Worm (Caenorhabditis elegans): Measurements from ENCODE around the gene best-19.

The best-19 gene

DNA sequence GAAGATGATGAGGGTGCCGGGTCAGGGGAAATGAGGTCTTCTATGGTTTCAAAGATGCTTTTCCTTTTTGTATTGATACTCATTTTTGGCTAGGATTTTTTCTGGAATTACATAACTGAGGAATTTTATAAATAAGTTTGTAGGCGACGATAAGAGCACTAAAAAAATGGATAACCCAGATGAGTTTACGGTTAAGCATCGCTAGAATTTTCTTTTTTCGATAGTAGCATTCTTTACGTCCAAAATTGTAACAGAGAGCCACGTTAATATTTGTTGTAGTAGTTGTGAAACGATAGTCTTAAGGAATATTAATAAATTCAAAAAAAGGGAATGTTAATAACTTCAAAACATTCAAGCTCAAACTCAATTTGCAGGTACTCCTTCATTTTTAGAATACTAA is 30.2 kb downstream of the best-19 start, which contains the start of gene snai-1:
Gene snai-1 (minus strand): TSS at position 101 of the 400 bp plus-strand sequence.
- no peak for TF ChIP-seq ztf-29 (GFP tag; IDR thresholded peaks at IDR 0.05)
- TF ChIP-seq tab-1 (GFP tag; IDR thresholded peaks at IDR 0.05): no peak
- TF ChIP-seq T22C8.4 (GFP tag; IDR thresholded peaks at IDR 0.05): no peak
- TF ChIP-seq ztf-23 (GFP tag; IDR thresholded peaks at IDR 0.05): no peak
- TF ChIP-seq cog-1 (tag; optimal IDR thresholded peaks at IDR 0.05): no peak

DNA sequence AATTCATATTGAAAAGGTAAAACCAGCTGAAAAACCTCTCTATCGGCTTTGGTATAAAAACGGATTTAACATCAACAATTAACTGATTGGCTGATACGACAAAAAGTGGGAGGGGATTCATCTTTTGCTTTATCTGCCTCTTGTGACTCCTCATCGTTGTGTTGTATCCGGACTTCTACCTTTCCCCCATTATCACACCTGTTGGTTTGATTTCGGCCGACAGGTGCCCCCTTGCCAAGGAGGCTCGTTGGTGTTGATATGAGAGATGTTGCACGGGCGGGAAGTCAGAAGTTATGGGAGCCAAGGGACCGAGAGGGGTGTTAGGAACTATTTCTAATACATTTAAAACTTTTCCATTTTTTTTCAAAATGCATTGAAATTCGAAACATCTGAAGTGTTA is 31.0 kb downstream of the best-19 start:
- no peak for TF ChIP-seq T22C8.4 (GFP tag; IDR thresholded peaks at IDR 0.05)
- no peak for TF ChIP-seq ztf-23 (GFP tag; IDR thresholded peaks at IDR 0.05)

DNA sequence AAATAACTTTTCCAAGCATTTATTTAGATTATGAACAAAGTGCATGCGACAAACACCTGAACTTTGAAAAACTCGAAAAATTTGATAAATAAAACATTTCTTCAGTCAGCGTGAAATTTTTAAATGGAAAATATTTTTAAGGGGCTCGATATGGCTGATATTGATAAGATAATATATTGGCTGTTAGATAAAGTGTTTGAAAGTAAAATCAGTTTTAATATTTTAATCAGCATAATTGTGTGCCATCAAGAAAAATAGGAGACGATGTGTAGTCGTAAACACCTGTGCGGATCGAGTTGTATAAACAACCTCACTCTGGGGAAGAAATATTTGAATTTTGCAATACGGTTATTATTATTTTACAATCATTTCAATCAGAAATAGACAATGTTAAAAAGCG is 36.2 kb downstream of the best-19 start:
- no peak for TF ChIP-seq tab-1 (GFP tag; IDR thresholded peaks at IDR 0.05)
- no peak for TF ChIP-seq ref-1 (GFP tag; conservative IDR thresholded peaks at IDR 0.05)
- no peak for TF ChIP-seq med-1 (GFP tag; optimal IDR thresholded peaks at IDR 0.05; ENCODE audit: insufficient read depth)
- TF ChIP-seq ztf-29 (GFP tag; IDR thresholded peaks at IDR 0.05): no peak
- no peak for TF ChIP-seq flt-1 (GFP tag; IDR thresholded peaks at IDR 0.05)
- no peak for TF ChIP-seq T22C8.4 (GFP tag; IDR thresholded peaks at IDR 0.05)
- TF ChIP-seq klf-2 (GFP tag; conservative IDR thresholded peaks at IDR 0.05): no peak
- TF ChIP-seq ztf-23 (GFP tag; IDR thresholded peaks at IDR 0.05): no peak
- TF ChIP-seq cog-1 (tag; optimal IDR thresholded peaks at IDR 0.05): no peak

DNA sequence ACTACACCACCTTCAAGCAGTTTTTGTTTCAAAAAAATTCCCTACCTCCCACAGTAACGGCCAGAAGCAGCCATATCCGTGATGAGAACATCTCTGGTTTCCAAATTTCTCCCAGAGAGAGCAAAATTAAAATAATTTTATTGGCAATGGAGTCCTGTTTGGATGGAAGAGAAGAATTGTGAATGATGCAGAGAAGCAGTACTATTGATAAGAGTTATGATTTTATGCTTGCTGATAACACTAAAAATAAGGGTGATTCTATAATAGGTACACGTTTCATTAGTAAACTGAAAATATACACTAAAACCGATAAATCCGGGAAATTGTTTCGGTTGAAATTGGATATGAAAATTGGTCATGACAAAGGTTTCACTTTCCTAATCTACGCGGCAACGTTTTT is 36.9 kb downstream of the best-19 start, which contains the start of gene dsc-4:
Gene dsc-4 (minus strand): TSS at position 165 of the 400 bp plus-strand sequence.
- TF ChIP-seq ref-1 (GFP tag; conservative IDR thresholded peaks at IDR 0.05): no peak
- TF ChIP-seq T22C8.4 (GFP tag; IDR thresholded peaks at IDR 0.05): no peak
- TF ChIP-seq ztf-23 (GFP tag; IDR thresholded peaks at IDR 0.05): no peak
- TF ChIP-seq cog-1 (tag; optimal IDR thresholded peaks at IDR 0.05): no peak
- no peak for TF ChIP-seq klf-2 (GFP tag; conservative IDR thresholded peaks at IDR 0.05)
- TF ChIP-seq flt-1 (GFP tag; IDR thresholded peaks at IDR 0.05): no peak
- no peak for TF ChIP-seq ztf-29 (GFP tag; IDR thresholded peaks at IDR 0.05)
- TF ChIP-seq med-1 (GFP tag; optimal IDR thresholded peaks at IDR 0.05; ENCODE audit: insufficient read depth): no peak
- no peak for TF ChIP-seq tab-1 (GFP tag; IDR thresholded peaks at IDR 0.05)

DNA sequence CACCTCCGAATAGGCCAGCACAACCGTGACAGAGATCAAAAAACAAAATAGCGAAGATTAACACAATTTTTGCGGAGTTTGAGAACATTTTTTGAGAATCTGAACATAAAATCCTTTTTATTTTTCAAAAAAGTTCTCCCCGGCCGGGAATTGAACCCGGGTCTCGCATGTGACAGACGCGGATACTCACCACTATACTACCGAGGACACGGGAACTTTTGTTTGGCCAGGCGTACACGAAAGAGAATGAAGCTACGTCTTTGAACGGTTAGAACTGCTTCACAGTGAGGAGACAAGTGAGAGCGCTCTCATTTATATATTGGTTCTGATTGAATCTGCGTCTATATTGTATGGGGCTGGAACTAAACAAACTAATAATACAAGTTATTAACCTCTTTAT is 39.0 kb downstream of the best-19 start, which contains the start of gene grl-26:
Gene grl-26 (minus strand): TSS at position 318 of the 400 bp plus-strand sequence.
- TF ChIP-seq med-1 (GFP tag; optimal IDR thresholded peaks at IDR 0.05; ENCODE audit: insufficient read depth): no peak
- TF ChIP-seq ztf-23 (GFP tag; IDR thresholded peaks at IDR 0.05): peak; percentile 81
- peak; percentile 80 for TF ChIP-seq cog-1 (tag; optimal IDR thresholded peaks at IDR 0.05)
- TF ChIP-seq T22C8.4 (GFP tag; IDR thresholded peaks at IDR 0.05): peak; percentile 58
- TF ChIP-seq ztf-29 (GFP tag; IDR thresholded peaks at IDR 0.05): 0 out of 2 replicates have a peak, but pooled peaks have one; percentile 43
- no peak for TF ChIP-seq ref-1 (GFP tag; conservative IDR thresholded peaks at IDR 0.05)
- peak; percentile 59 for TF ChIP-seq klf-2 (GFP tag; conservative IDR thresholded peaks at IDR 0.05)
- peak; percentile 75 for TF ChIP-seq flt-1 (GFP tag; IDR thresholded peaks at IDR 0.05)
- TF ChIP-seq tab-1 (GFP tag; IDR thresholded peaks at IDR 0.05): peak; percentile 82

DNA sequence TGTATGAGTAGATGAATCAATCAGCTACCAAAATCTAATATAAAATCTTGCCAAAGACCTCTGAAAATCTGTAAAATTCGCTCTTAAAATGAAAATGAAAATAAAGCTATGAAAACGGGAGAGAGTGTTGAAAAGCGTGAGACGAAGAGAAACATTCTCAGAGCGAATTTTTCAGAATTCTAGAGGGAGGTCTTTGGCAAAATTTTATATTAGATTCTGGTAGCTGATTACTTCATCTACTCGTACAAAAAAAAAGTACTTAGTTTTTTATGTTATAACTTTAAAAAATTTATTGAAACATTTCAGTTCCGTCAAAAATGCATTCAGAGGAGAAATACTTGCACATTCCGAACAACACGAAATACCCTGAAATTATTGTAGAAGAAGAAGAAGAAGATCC is 41.3 kb downstream of the best-19 start, which contains the start of gene drl-1:
Gene drl-1 (plus strand): TSS at position 301 of the 400 bp plus-strand sequence.
- TF ChIP-seq flt-1 (GFP tag; IDR thresholded peaks at IDR 0.05) (no peak), klf-2 (GFP tag; conservative IDR thresholded peaks at IDR 0.05) (no peak), tab-1 (GFP tag; IDR thresholded peaks at IDR 0.05) (no peak), ref-1 (GFP tag; conservative IDR thresholded peaks at IDR 0.05) (no peak), ztf-23 (GFP tag; IDR thresholded peaks at IDR 0.05) (no peak), cog-1 (tag; optimal IDR thresholded peaks at IDR 0.05) (no peak), T22C8.4 (GFP tag; IDR thresholded peaks at IDR 0.05) (no peak), med-1 (GFP tag; optimal IDR thresholded peaks at IDR 0.05; ENCODE audit: insufficient read depth) (no peak), ztf-29 (GFP tag; IDR thresholded peaks at IDR 0.05) (no peak)

DNA sequence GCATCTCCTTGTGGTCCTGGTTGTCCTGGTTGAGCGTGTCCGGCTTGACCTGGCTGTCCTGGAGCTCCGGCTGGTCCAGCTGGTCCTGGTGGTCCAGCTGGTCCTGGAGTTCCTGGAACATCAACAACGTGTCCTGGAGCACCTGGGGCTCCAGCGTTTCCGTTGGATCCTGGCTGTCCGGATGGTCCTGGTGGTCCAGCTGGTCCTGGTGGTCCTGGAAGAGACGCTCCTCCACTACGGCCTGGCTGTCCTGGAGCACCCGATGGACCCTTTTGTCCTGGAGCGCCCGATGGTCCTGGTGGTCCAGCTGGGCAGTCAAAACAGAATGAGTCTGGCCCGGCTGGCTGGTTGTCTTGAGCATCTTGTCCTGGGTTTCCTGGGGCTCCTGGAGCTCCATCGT is 42.2 kb downstream of the best-19 start:
- TF ChIP-seq cog-1 (tag; optimal IDR thresholded peaks at IDR 0.05): no peak
- no peak for TF ChIP-seq T22C8.4 (GFP tag; IDR thresholded peaks at IDR 0.05)
- TF ChIP-seq klf-2 (GFP tag; conservative IDR thresholded peaks at IDR 0.05): 0 out of 2 replicates have a peak, but pooled peaks have one; percentile 3
- no peak for TF ChIP-seq ref-1 (GFP tag; conservative IDR thresholded peaks at IDR 0.05)

DNA sequence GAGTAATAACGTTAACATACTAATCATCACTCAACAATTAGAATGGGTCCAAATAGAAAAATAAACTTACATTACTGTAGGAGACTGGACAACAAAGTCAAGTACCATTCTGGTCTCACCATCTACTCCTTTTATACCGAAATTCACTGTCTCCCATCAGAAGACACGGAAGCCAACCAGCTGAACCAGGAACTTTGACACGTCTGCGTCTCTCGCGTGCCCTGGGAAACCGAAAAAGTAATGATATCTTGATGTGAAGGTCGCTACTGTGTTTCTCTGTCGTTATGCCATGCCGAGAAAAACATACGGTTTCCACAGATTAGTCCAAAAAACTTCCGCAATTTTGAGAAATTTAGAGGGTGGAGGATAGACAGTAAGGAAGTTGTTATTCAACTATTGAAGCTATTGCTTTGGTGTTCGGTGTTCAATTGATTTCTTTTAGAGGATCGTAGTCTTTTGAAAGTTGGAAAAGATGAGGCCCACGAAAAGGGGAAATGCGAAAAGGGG is 43.2 kb downstream of the best-19 start, which contains the start of gene col-101:
Gene col-101 (minus strand): TSS at position 457 of the 507 bp plus-strand sequence.
- no peak for TF ChIP-seq med-1 (GFP tag; optimal IDR thresholded peaks at IDR 0.05; ENCODE audit: insufficient read depth)
- no peak for TF ChIP-seq ztf-29 (GFP tag; IDR thresholded peaks at IDR 0.05)
- no peak for TF ChIP-seq cog-1 (tag; optimal IDR thresholded peaks at IDR 0.05)
- TF ChIP-seq klf-2 (GFP tag; conservative IDR thresholded peaks at IDR 0.05): no peak
- no peak for TF ChIP-seq tab-1 (GFP tag; IDR thresholded peaks at IDR 0.05)
- no peak for TF ChIP-seq ref-1 (GFP tag; conservative IDR thresholded peaks at IDR 0.05)

DNA sequence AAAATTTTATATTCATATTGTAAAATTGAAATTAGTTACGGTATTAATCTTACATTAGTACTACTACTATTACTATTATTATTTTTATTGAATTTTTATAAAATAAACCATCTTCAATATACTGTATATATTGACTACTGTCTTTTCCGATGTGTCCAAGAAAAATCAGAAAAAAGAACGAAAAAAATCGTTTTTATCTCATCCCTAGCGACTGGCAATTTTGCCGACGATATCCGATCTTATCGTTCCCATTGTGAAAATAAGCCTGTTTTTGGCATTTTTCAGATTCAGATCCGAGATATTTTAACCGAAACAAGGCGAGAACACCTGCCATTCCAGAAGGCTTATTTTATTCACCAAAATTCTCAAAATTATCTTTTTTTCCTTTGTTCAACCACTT is 47.1 kb downstream of the best-19 start, which contains the start of gene F18F11.4:
Gene F18F11.4 (plus strand): TSS at position 301 of the 400 bp plus-strand sequence.
- TF ChIP-seq klf-2 (GFP tag; conservative IDR thresholded peaks at IDR 0.05): no peak
- TF ChIP-seq ref-1 (GFP tag; conservative IDR thresholded peaks at IDR 0.05): no peak
- no peak for TF ChIP-seq ztf-29 (GFP tag; IDR thresholded peaks at IDR 0.05)
- TF ChIP-seq flt-1 (GFP tag; IDR thresholded peaks at IDR 0.05): no peak
- no peak for TF ChIP-seq cog-1 (tag; optimal IDR thresholded peaks at IDR 0.05)
- no peak for TF ChIP-seq ztf-23 (GFP tag; IDR thresholded peaks at IDR 0.05)
- TF ChIP-seq T22C8.4 (GFP tag; IDR thresholded peaks at IDR 0.05): no peak
- no peak for TF ChIP-seq med-1 (GFP tag; optimal IDR thresholded peaks at IDR 0.05; ENCODE audit: insufficient read depth)
- no peak for TF ChIP-seq tab-1 (GFP tag; IDR thresholded peaks at IDR 0.05)

Measured in whole organism, midembryonic.